Worm (Caenorhabditis elegans) whole organism, L1 larva: ENCODE data around the gene F26F4.9.

Experiments
- ceh-63 ChIP-seq: fragments of 200-800 bp; sonication (Bioruptor generic); optimal IDR thresholded peaks from 2 replicates; lab custom pipeline; 2018; ENCODE audit warnings: mild to moderate bottlenecking, missing genetic modification characterization, missing compliant biosample characterization
- jun-1 ChIP-seq: fragments of 150-350 bp; optimal IDR thresholded peaks from 2 replicates; lab custom pipeline; 2014; ENCODE audit warnings: missing biosample characterization, missing genetic modification reagents, missing genetic modification characterization
- lin-13 ChIP-seq: fragments of 150-350 bp; optimal IDR thresholded peaks from 2 replicates; lab custom pipeline; 2014; ENCODE audit warnings: missing biosample characterization, missing genetic modification reagents, missing genetic modification characterization
- nhr-11 ChIP-seq: fragments of 150-350 bp; optimal IDR thresholded peaks from 2 replicates; lab custom pipeline; 2014; ENCODE audit warnings: missing biosample characterization, missing genetic modification characterization

DNA sequence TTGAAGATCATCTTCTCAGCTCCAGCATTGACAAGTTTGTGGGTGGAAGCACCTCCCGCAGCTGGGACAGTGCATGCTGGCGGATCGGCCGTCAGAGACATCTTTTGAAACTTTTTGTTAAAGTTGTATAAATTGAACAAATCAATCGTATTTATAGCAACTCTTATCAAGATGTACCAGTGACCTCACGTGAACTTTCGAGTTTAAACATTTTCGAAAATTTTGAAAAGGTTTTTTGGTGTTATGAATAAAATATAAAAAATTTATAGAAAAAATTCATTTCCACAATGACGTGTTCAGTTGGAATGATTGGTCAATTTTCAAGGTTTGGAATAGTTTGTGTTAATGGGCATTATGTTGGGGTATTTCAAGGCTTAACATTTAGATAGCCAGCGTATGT lies 43.7 kb downstream of the F26F4.9 start, which contains the start of the genes msd-4 and C35D10.3:
- TF ChIP-seq nhr-11 (tag; lab: Kevin White, UChicago): no peak
- TF ChIP-seq lin-13 (GFP tag; lab: Kevin White, UChicago): no peak
- TF ChIP-seq jun-1 (tag; lab: Kevin White, UChicago): no peak
- no peak for TF ChIP-seq ceh-63 (GFP tag; lab: Kevin White, UChicago)
